Fruit fly (Drosophila melanogaster) whole organism, adult: ENCODE results near the gene CG10286.

Experiments
- CG11617 ChIP-seq: fragments of 200-800 bp; sonication (Bioruptor generic); optimal IDR thresholded peaks from 2 replicates; lab custom pipeline; 2017; ENCODE audit warnings: mild to moderate bottlenecking, missing biosample characterization, missing genetic modification reagents, missing genetic modification characterization
- CG12768 ChIP-seq: fragments of 200-800 bp; sonication (Bioruptor generic); optimal IDR thresholded peaks from 2 replicates; lab custom pipeline; 2017; ENCODE audit warnings: missing biosample characterization, missing genetic modification characterization, mild to moderate bottlenecking, moderate library complexity, missing genetic modification reagents
- CG14711 ChIP-seq: fragments of 200-800 bp; sonication (Bioruptor generic); optimal IDR thresholded peaks from 2 replicates; lab custom pipeline; 2018; ENCODE audit warnings: missing biosample characterization, mild to moderate bottlenecking, missing genetic modification characterization, moderate library complexity
- CG1620 ChIP-seq: fragments of 200-800 bp; sonication (Bioruptor generic); optimal IDR thresholded peaks from 2 replicates; lab custom pipeline; 2016; ENCODE audit warnings: missing biosample characterization, missing genetic modification characterization
- CG33017 ChIP-seq: fragments of 200-800 bp; sonication (Bioruptor generic); optimal IDR thresholded peaks from 2 replicates; lab custom pipeline; 2018; ENCODE audit warnings: missing biosample characterization, mild to moderate bottlenecking, missing genetic modification characterization, moderate library complexity
- CG5204 ChIP-seq: fragments of 200-800 bp; sonication (Bioruptor generic); optimal IDR thresholded peaks from 2 replicates; lab custom pipeline; 2016; ENCODE audit warnings: missing biosample characterization, missing genetic modification characterization
- CG7045 ChIP-seq: fragments of 200-800 bp; sonication (Bioruptor generic); optimal IDR thresholded peaks from 2 replicates; lab custom pipeline; 2017; ENCODE audit warnings: missing biosample characterization, mild to moderate bottlenecking, missing genetic modification characterization
- CG7101 ChIP-seq: fragments of 200-800 bp; sonication (Bioruptor generic); optimal IDR thresholded peaks from 2 replicates; lab custom pipeline; 2018; ENCODE audit warnings: missing biosample characterization, mild to moderate bottlenecking, missing genetic modification characterization, moderate library complexity
- Clk ChIP-seq: fragments of 200-800 bp; sonication (Bioruptor generic); optimal IDR thresholded peaks from 2 replicates; lab custom pipeline; 2017; ENCODE audit warnings: missing biosample characterization, missing genetic modification characterization
- Crg-1 ChIP-seq: fragments of 200-800 bp; sonication (Bioruptor generic); optimal IDR thresholded peaks from 2 replicates; lab custom pipeline; 2016; ENCODE audit warnings: missing biosample characterization, missing genetic modification characterization
- Hr96 ChIP-seq: fragments of 200-800 bp; sonication (Bioruptor generic); optimal IDR thresholded peaks from 2 replicates; lab custom pipeline; 2016; ENCODE audit warnings: missing biosample characterization, missing genetic modification characterization
- Mnt ChIP-seq: fragments of 200-800 bp; sonication (Bioruptor generic); optimal IDR thresholded peaks from 2 replicates; lab custom pipeline; 2016; ENCODE audit warnings: missing biosample characterization, mild to moderate bottlenecking, missing genetic modification characterization
- bab1 ChIP-seq: fragments of 200-800 bp; sonication (Bioruptor generic); optimal IDR thresholded peaks from 3 replicates; lab custom pipeline; 2019; ENCODE audit warnings: missing biosample characterization, mild to moderate bottlenecking, missing genetic modification characterization, moderate library complexity
- cic ChIP-seq: fragments of 200-800 bp; sonication (Bioruptor generic); optimal IDR thresholded peaks from 2 replicates; lab custom pipeline; 2017; ENCODE audit warnings: missing biosample characterization, mild to moderate bottlenecking, missing genetic modification characterization, moderate library complexity
- cnc ChIP-seq, 2 experiments: fragments of >200 bp; optimal IDR thresholded peaks; 2 replicates each; lab custom pipeline; 2017
- kay ChIP-seq: fragments of 200-800 bp; sonication (Bioruptor generic); peaks from one replicate; lab custom pipeline; 2016; ENCODE audit warnings: missing biosample characterization, missing genetic modification characterization, borderline replicate concordance
- ovo ChIP-seq: fragments of 200-800 bp; sonication (Bioruptor generic); optimal IDR thresholded peaks from 2 replicates; lab custom pipeline; 2016; ENCODE audit warnings: missing biosample characterization, missing genetic modification characterization
- pad ChIP-seq: fragments of 200-800 bp; sonication (Bioruptor generic); optimal IDR thresholded peaks from 3 replicates; lab custom pipeline; 2017; ENCODE audit warnings: missing biosample characterization, missing genetic modification characterization, mild to moderate bottlenecking, moderate library complexity, missing genetic modification reagents
- tj ChIP-seq: fragments of 200-800 bp; sonication (Bioruptor generic); optimal IDR thresholded peaks from 3 replicates; lab custom pipeline; 2017; ENCODE audit warnings: missing biosample characterization, mild to moderate bottlenecking, missing genetic modification characterization, moderate library complexity
- toe ChIP-seq: fragments of 200-800 bp; sonication (Bioruptor generic); optimal IDR thresholded peaks from 2 replicates; lab custom pipeline; 2016; ENCODE audit warnings: missing biosample characterization, missing genetic modification characterization

The CG10286 gene

dm6 chr3R:6373512-6374306, 4.9 kb downstream of the CG10286 start:
- no peak for TF ChIP-seq pad (GFP tag; lab: Kevin White, UChicago)
- TF ChIP-seq kay (GFP tag; lab: Kevin White, UChicago): no peak
- peak; percentile 42 for TF ChIP-seq Crg-1 (GFP tag; lab: Kevin White, UChicago)
- TF ChIP-seq Clk (GFP tag; lab: Kevin White, UChicago): no peak
- TF ChIP-seq cic (GFP tag; lab: Kevin White, UChicago): peak; percentile 26
- TF ChIP-seq CG7101 (tag; lab: Kevin White, UChicago): peak; percentile 40
- peak; percentile 64 for TF ChIP-seq CG33017 (tag; lab: Kevin White, UChicago)
- TF ChIP-seq toe (GFP tag; lab: Kevin White, UChicago): peak; percentile 43
- peak; percentile 29 for TF ChIP-seq CG14711 (tag; lab: Kevin White, UChicago)
- peak; percentile 43 for TF ChIP-seq CG11617 (GFP tag; lab: Kevin White, UChicago)
- TF ChIP-seq Mnt: no peak
- TF ChIP-seq CG7045 (GFP tag; lab: Kevin White, UChicago): peak; percentile 30
- peak; percentile 6 for TF ChIP-seq ovo (GFP tag; lab: Kevin White, UChicago)
- peak; percentile 29 for TF ChIP-seq bab1 (GFP tag; lab: Kevin White, UChicago)
- TF ChIP-seq cnc (optimal IDR thresholded peaks at IDR 0.05; lab: Kevin White, UChicago): no peak
- TF ChIP-seq tj (GFP tag; lab: Kevin White, UChicago): no peak
- TF ChIP-seq CG12768: peak; percentile 27
- TF ChIP-seq CG1620 (GFP tag; lab: Kevin White, UChicago): peak; percentile 42
- TF ChIP-seq Hr96 (GFP tag; lab: Kevin White, UChicago): peak; percentile 9
- no peak for TF ChIP-seq CG5204

- TF ChIP-seq pad (GFP tag; lab: Kevin White, UChicago): no peak
- no peak for TF ChIP-seq cnc (optimal IDR thresholded peaks at IDR 0.05; lab: Kevin White, UChicago)
- no peak for TF ChIP-seq CG33017 (tag; lab: Kevin White, UChicago)
- no peak for TF ChIP-seq tj (GFP tag; lab: Kevin White, UChicago)
- no peak for TF ChIP-seq cic (GFP tag; lab: Kevin White, UChicago)
- TF ChIP-seq CG12768: no peak
- no peak for TF ChIP-seq Crg-1 (GFP tag; lab: Kevin White, UChicago)
- TF ChIP-seq Hr96 (GFP tag; lab: Kevin White, UChicago): no peak
- no peak for TF ChIP-seq Clk (GFP tag; lab: Kevin White, UChicago)
- TF ChIP-seq ovo (GFP tag; lab: Kevin White, UChicago): no peak
- TF ChIP-seq CG7045 (GFP tag; lab: Kevin White, UChicago): no peak
- no peak for TF ChIP-seq CG1620 (GFP tag; lab: Kevin White, UChicago)
- TF ChIP-seq kay (GFP tag; lab: Kevin White, UChicago): no peak
- no peak for TF ChIP-seq Mnt
- no peak for TF ChIP-seq CG14711 (tag; lab: Kevin White, UChicago)
- no peak for TF ChIP-seq CG7101 (tag; lab: Kevin White, UChicago)
- no peak for TF ChIP-seq bab1 (GFP tag; lab: Kevin White, UChicago)
Observed at dm6 chr3R:6374307-6374574, 5.5 kb downstream of the CG10286 start, which contains the start of gene CG42564. Gene CG42564 (plus strand): TSS chr3R:6374475.

- TF ChIP-seq pad (GFP tag; lab: Kevin White, UChicago) (no peak), CG7101 (tag; lab: Kevin White, UChicago) (no peak), toe (GFP tag; lab: Kevin White, UChicago) (no peak), CG1620 (GFP tag; lab: Kevin White, UChicago) (no peak), CG33017 (tag; lab: Kevin White, UChicago) (no peak), kay (GFP tag; lab: Kevin White, UChicago) (no peak), CG12768 (no peak), tj (GFP tag; lab: Kevin White, UChicago) (no peak), Mnt (no peak), CG7045 (GFP tag; lab: Kevin White, UChicago) (no peak), Clk (GFP tag; lab: Kevin White, UChicago) (no peak), Hr96 (GFP tag; lab: Kevin White, UChicago) (no peak), Crg-1 (GFP tag; lab: Kevin White, UChicago) (no peak), CG14711 (tag; lab: Kevin White, UChicago) (no peak)
Observed at dm6 chr3R:6375944-6376343, 7.2 kb downstream of the CG10286 start, which contains the start of gene CRAT. Gene CRAT (minus strand): TSS chr3R:6376044.

dm6 chr3R:6377497-6377896, 8.7 kb downstream of the CG10286 start, which contains the start of gene CG42537:
Gene CG42537 (plus strand): TSS chr3R:6377797.
- no peak for TF ChIP-seq ovo (GFP tag; lab: Kevin White, UChicago)
- no peak for TF ChIP-seq CG33017 (tag; lab: Kevin White, UChicago)
- no peak for TF ChIP-seq CG5204

- TF ChIP-seq tj (GFP tag; lab: Kevin White, UChicago) (no peak), kay (GFP tag; lab: Kevin White, UChicago) (no peak), CG14711 (tag; lab: Kevin White, UChicago) (no peak), pad (GFP tag; lab: Kevin White, UChicago) (no peak), CG11617 (GFP tag; lab: Kevin White, UChicago) (no peak), CG7045 (GFP tag; lab: Kevin White, UChicago) (no peak), CG5204 (no peak), Hr96 (GFP tag; lab: Kevin White, UChicago) (no peak), ovo (GFP tag; lab: Kevin White, UChicago) (no peak), toe (GFP tag; lab: Kevin White, UChicago) (no peak), Clk (GFP tag; lab: Kevin White, UChicago) (no peak), CG33017 (tag; lab: Kevin White, UChicago) (no peak), Crg-1 (GFP tag; lab: Kevin White, UChicago) (peak; percentile 5), cic (GFP tag; lab: Kevin White, UChicago) (no peak), CG1620 (GFP tag; lab: Kevin White, UChicago) (peak; percentile 10), cnc (optimal IDR thresholded peaks at IDR 0.05; lab: Kevin White, UChicago) (no peak), CG7101 (tag; lab: Kevin White, UChicago) (peak; percentile 31), Mnt (peak; percentile 31), bab1 (GFP tag; lab: Kevin White, UChicago) (peak; percentile 73), CG12768 (no peak)
Observed at dm6 chr3R:6380129-6380528, 11.4 kb downstream of the CG10286 start, which contains the start of the genes CG1024 and TfIIFalpha. Gene CG1024 (minus strand): TSS chr3R:6380328. Gene TfIIFalpha (plus strand): TSS chr3R:6380467.
